Worm (Caenorhabditis elegans) whole organism, mixed stage, embryonic: Measurements from ENCODE around the gene F43G6.16.

ENCODE experiments used
- M03D4.4 ChIP-seq: sonication (generic microtip); optimal IDR thresholded peaks from 2 replicates; lab custom pipeline; 2017; ENCODE audit warnings: mild to moderate bottlenecking, missing genetic modification characterization, missing compliant biosample characterization
- bed-3 ChIP-seq: fragments of 200-800 bp; sonication (Bioruptor generic); optimal IDR thresholded peaks from 3 replicates; lab custom pipeline; 2018; ENCODE audit warnings: mild to moderate bottlenecking, missing genetic modification characterization, moderate library complexity, missing compliant biosample characterization
- blmp-1 ChIP-seq: fragments of 150-350 bp; optimal IDR thresholded peaks from 2 replicates; lab custom pipeline; 2014; ENCODE audit warnings: missing biosample characterization, missing genetic modification characterization
- ceh-39 ChIP-seq: fragments of 150-350 bp; optimal IDR thresholded peaks from 2 replicates; lab custom pipeline; 2014; ENCODE audit warnings: missing biosample characterization, missing genetic modification characterization
- ceh-43 ChIP-seq: fragments of 200-800 bp; sonication (Bioruptor generic); optimal IDR thresholded peaks from 2 replicates; lab custom pipeline; 2018; ENCODE audit warnings: mild to moderate bottlenecking, missing genetic modification characterization, moderate library complexity, missing compliant biosample characterization
- ceh-83 ChIP-seq: fragments of 200-800 bp; sonication (Bioruptor generic); optimal IDR thresholded peaks from 2 replicates; lab custom pipeline; 2018; ENCODE audit warnings: mild to moderate bottlenecking, missing genetic modification characterization, missing compliant biosample characterization
- ces-1 ChIP-seq: fragments of 150-350 bp; optimal IDR thresholded peaks from 2 replicates; lab custom pipeline; 2014; ENCODE audit warnings: missing biosample characterization, missing genetic modification reagents, missing genetic modification characterization
- cnd-1 ChIP-seq: fragments of 200-800 bp; sonication (Bioruptor generic); optimal IDR thresholded peaks from 2 replicates; lab custom pipeline; 2018; ENCODE audit warnings: mild to moderate bottlenecking, missing genetic modification characterization, missing compliant biosample characterization
- drap-1 ChIP-seq: fragments of 200-800 bp; sonication (Bioruptor generic); optimal IDR thresholded peaks from 3 replicates; lab custom pipeline; 2018; ENCODE audit warnings: mild to moderate bottlenecking, missing genetic modification characterization, missing compliant biosample characterization
- elt-1 ChIP-seq: sonication (generic microtip); optimal IDR thresholded peaks from 2 replicates; lab custom pipeline; 2017; ENCODE audit warnings: missing genetic modification characterization, mild to moderate bottlenecking, missing compliant biosample characterization, antibody characterized with exemption, moderate library complexity, borderline replicate concordance; ENCODE audit not compliant: insufficient read depth
- flh-1 ChIP-seq: fragments of 200-800 bp; sonication (Bioruptor generic); optimal IDR thresholded peaks from 2 replicates; lab custom pipeline; 2018; ENCODE audit warnings: mild to moderate bottlenecking, missing genetic modification characterization, moderate library complexity, missing compliant biosample characterization
- ham-2 ChIP-seq: fragments of 200-800 bp; sonication (Bioruptor generic); optimal IDR thresholded peaks from 2 replicates; lab custom pipeline; 2018; ENCODE audit warnings: mild to moderate bottlenecking, missing genetic modification characterization, missing compliant biosample characterization
- lin-32 ChIP-seq: fragments of 200-800 bp; sonication (Bioruptor generic); optimal IDR thresholded peaks from 2 replicates; lab custom pipeline; 2018; ENCODE audit warnings: mild to moderate bottlenecking, missing genetic modification characterization, missing compliant biosample characterization
- lsy-2 ChIP-seq: fragments of 150-350 bp; optimal IDR thresholded peaks from 2 replicates; lab custom pipeline; 2014; ENCODE audit warnings: missing biosample characterization, missing genetic modification characterization
- mab-5 ChIP-seq: fragments of 150-350 bp; optimal IDR thresholded peaks from 2 replicates; lab custom pipeline; 2014; ENCODE audit warnings: missing biosample characterization, missing genetic modification characterization
- mep-1 ChIP-seq: fragments of 150-350 bp; optimal IDR thresholded peaks from 2 replicates; lab custom pipeline; 2017; ENCODE audit warnings: missing biosample characterization, missing genetic modification reagents, missing genetic modification characterization, inconsistent platforms
- mls-2 ChIP-seq: sonication (generic microtip); optimal IDR thresholded peaks from 2 replicates; lab custom pipeline; 2016; ENCODE audit warnings: mild to moderate bottlenecking, missing genetic modification characterization, moderate library complexity, missing compliant biosample characterization
- nhr-12 ChIP-seq: fragments of 150-350 bp; optimal IDR thresholded peaks from 2 replicates; lab custom pipeline; 2014; ENCODE audit warnings: missing biosample characterization, missing genetic modification characterization
- nhr-2 ChIP-seq: fragments of 150-350 bp; optimal IDR thresholded peaks from 2 replicates; lab custom pipeline; 2014; ENCODE audit warnings: missing biosample characterization, missing genetic modification characterization
- nhr-237 ChIP-seq: fragments of 150-350 bp; optimal IDR thresholded peaks from 2 replicates; lab custom pipeline; 2014; ENCODE audit warnings: missing biosample characterization, missing genetic modification characterization
- nhr-28 ChIP-seq: fragments of 150-350 bp; optimal IDR thresholded peaks from 2 replicates; lab custom pipeline; 2014; ENCODE audit warnings: missing biosample characterization, missing genetic modification characterization
- nhr-76 ChIP-seq: sonication (generic microtip); optimal IDR thresholded peaks from 2 replicates; lab custom pipeline; 2017; ENCODE audit warnings: missing biosample characterization, missing genetic modification characterization
- pha-4 ChIP-seq: fragments of 150-350 bp; optimal IDR thresholded peaks from 2 replicates; lab custom pipeline; 2018; ENCODE audit warnings: missing biosample characterization, missing genetic modification reagents, missing genetic modification characterization
- snpc-4 ChIP-seq: fragments of 150-350 bp; optimal IDR thresholded peaks from 2 replicates; lab custom pipeline; 2014; ENCODE audit warnings: missing biosample characterization, missing genetic modification characterization
- sptf-1 ChIP-seq: sonication (generic microtip); optimal IDR thresholded peaks from 2 replicates; lab custom pipeline; 2017; ENCODE audit warnings: mild to moderate bottlenecking, missing genetic modification characterization, moderate library complexity, missing compliant biosample characterization
- tbx-8 ChIP-seq: fragments of 200-800 bp; sonication (Bioruptor generic); optimal IDR thresholded peaks from 2 replicates; lab custom pipeline; 2018; ENCODE audit warnings: mild to moderate bottlenecking, missing genetic modification characterization, moderate library complexity, missing compliant biosample characterization
- unc-120 ChIP-seq: sonication (generic microtip); optimal IDR thresholded peaks from 2 replicates; lab custom pipeline; 2017; ENCODE audit warnings: missing genetic modification characterization, missing compliant biosample characterization; ENCODE audit not compliant: poor library complexity, severe bottlenecking
- unc-39 ChIP-seq: fragments of 150-350 bp; optimal IDR thresholded peaks from 2 replicates; lab custom pipeline; 2014; ENCODE audit warnings: missing biosample characterization, missing genetic modification characterization
- unc-62 ChIP-seq: fragments of 150-350 bp; optimal IDR thresholded peaks from 2 replicates; lab custom pipeline; 2014; ENCODE audit warnings: missing biosample characterization, missing genetic modification reagents, missing genetic modification characterization
- zip-8 ChIP-seq: fragments of 150-350 bp; optimal IDR thresholded peaks from 2 replicates; lab custom pipeline; 2014; ENCODE audit warnings: missing biosample characterization, missing genetic modification characterization
- ztf-11 ChIP-seq: fragments of 150-350 bp; optimal IDR thresholded peaks from 2 replicates; lab custom pipeline; 2014; ENCODE audit warnings: missing biosample characterization, missing genetic modification characterization

F43G6.16 gene

DNA sequence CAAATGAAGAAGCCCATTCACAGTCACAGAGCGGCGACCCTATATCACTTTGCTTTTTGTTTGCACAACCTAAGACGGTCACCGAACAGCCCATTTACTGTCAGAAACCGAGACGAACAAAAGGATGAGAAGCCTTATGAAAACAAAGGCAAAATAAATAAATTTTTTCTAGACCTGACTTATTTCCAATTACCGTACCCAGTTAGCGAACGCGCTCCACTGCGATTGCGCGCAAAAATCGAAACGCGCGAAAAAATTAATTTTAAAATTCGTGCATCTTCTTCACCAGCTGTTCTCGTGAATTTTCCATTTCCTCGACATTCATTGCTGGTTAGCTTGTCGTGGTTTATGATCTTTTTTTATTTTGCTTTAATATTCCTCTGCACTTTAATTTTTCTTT, at the start of gene F43G6.16:
TSS of gene F43G6.16 (minus strand) at position 141 of the 400 bp plus-strand sequence.
- no peak for TF ChIP-seq lin-32 (GFP tag; lab: Kevin White, UChicago)
- no peak for TF ChIP-seq blmp-1
- TF ChIP-seq lsy-2 (tag; lab: Kevin White, UChicago): peak; percentile 86

DNA sequence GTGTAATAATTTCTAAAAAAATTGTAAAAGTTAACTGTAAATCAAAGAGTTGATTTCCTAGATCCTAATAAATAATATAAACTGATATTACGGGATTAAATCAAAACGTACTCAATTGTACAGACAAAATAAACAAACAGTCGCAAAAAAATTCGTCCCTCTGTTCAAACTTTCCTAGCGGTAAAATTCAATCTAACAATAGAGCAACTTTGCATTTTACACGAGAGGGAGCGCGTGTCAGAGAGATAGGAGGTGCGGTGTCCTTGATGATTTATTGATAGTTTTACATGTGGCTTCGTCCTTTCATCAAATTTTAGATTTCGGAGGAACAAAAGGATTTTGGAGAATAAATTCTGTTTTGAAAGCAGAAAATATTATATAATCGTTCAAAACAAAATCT, 48.2 kb upstream of the F43G6.16 start:
- TF ChIP-seq pha-4 (no peak), drap-1 (GFP tag; lab: Kevin White, UChicago) (no peak), unc-39 (tag; lab: Kevin White, UChicago) (no peak), unc-62 (GFP tag; lab: Kevin White, UChicago) (peak; percentile 38), nhr-28 (tag; lab: Kevin White, UChicago) (no peak), sptf-1 (tag; lab: Kevin White, UChicago) (no peak), ceh-83 (GFP tag; lab: Kevin White, UChicago) (no peak), tbx-8 (GFP tag; lab: Kevin White, UChicago) (no peak), mab-5 (tag; lab: Kevin White, UChicago) (peak; percentile 54), ceh-43 (GFP tag; lab: Kevin White, UChicago) (no peak)
- TF ChIP-seq, all 35 proteins: peak for 2

DNA sequence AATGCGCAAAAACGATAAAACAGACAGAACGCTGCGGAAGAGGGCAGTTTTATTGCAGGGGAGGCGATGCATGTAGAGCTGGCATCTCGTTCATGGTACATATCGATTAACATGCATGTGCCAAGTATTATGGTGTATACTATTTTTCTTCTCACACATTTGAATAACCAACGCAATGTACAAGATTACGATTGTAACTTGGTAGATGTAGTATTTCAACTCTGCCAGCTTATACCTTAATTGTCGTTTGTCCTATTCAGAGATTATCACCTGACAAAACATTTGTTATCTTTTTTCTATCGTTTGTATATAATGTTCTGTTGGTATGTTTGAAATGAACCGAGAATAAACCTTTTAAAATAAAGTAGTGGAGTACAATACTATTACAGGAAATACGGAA, 47.5 kb upstream of the F43G6.16 start, which contains the start of gene pes-5:
TSS of gene pes-5 (minus strand) at position 101 of the 400 bp plus-strand sequence.
- TF ChIP-seq nhr-237 (tag; lab: Kevin White, UChicago) (no peak), nhr-76 (tag; lab: Kevin White, UChicago) (no peak), snpc-4 (tag; lab: Kevin White, UChicago) (no peak), unc-120 (tag; lab: Kevin White, UChicago) (no peak), cnd-1 (no peak), lin-32 (GFP tag; lab: Kevin White, UChicago) (no peak), elt-1 (no peak), ham-2 (no peak), zip-8 (tag; lab: Kevin White, UChicago) (no peak), ztf-11 (tag; lab: Kevin White, UChicago) (no peak), nhr-12 (tag; lab: Kevin White, UChicago) (no peak), mls-2 (tag; lab: Kevin White, UChicago) (no peak), flh-1 (no peak), nhr-28 (tag; lab: Kevin White, UChicago) (no peak), ceh-39 (no peak), bed-3 (no peak), sptf-1 (tag; lab: Kevin White, UChicago) (no peak)
- TF ChIP-seq, all 35 proteins: peak for 0

DNA sequence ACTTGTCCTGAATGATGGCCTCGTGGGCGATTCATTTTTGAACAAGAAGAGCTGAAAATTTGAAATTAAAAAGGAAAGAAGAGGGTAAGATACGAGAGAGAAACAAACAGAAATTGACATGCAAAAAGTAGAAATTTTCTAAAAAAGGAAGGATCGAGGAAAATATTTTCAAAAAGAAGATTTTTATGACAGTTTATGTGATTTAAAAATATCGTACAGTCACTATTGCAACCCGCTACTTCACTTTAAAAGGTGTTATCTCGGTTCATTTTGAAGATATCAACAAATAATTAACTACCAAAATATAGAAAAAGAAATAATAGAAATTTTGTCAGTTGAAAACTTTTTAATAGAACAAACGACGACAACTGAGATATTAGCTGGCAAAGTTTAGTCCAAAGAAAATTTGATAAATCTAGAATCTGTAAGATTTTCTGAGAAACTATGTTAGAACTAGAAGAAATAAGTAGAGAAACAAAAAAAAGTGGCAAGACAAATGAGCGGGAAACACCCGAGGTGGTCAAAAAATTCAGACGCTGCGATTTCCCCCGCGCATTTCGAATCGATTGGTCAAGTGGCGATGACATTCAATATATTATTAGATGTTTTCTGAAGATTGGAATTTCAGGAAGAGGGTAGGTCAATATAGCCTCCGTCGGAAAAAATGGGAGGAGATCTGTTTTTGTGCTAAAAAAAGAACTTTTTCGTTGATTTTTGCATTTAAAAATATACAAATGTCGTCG, 41.3 kb upstream of the F43G6.16 start, which contains the start of gene Y6D1A.1:
TSS of gene Y6D1A.1 (minus strand) at position 51 of the 743 bp plus-strand sequence.
- no peak for TF ChIP-seq mab-5 (tag; lab: Kevin White, UChicago)
- TF ChIP-seq unc-62 (GFP tag; lab: Kevin White, UChicago): no peak
- no peak for TF ChIP-seq mep-1 (tag; lab: Kevin White, UChicago)
- TF ChIP-seq M03D4.4 (tag; lab: Kevin White, UChicago): no peak
- no peak for TF ChIP-seq drap-1 (GFP tag; lab: Kevin White, UChicago)
- no peak for TF ChIP-seq nhr-12 (tag; lab: Kevin White, UChicago)
- TF ChIP-seq flh-1: no peak
- TF ChIP-seq unc-39 (tag; lab: Kevin White, UChicago): no peak
- no peak for TF ChIP-seq nhr-28 (tag; lab: Kevin White, UChicago)
- TF ChIP-seq bed-3: no peak
- TF ChIP-seq lsy-2 (tag; lab: Kevin White, UChicago): no peak
- no peak for TF ChIP-seq nhr-2 (tag; lab: Kevin White, UChicago)
- TF ChIP-seq ceh-43 (GFP tag; lab: Kevin White, UChicago): no peak
- no peak for TF ChIP-seq ceh-83 (GFP tag; lab: Kevin White, UChicago)
- no peak for TF ChIP-seq elt-1

DNA sequence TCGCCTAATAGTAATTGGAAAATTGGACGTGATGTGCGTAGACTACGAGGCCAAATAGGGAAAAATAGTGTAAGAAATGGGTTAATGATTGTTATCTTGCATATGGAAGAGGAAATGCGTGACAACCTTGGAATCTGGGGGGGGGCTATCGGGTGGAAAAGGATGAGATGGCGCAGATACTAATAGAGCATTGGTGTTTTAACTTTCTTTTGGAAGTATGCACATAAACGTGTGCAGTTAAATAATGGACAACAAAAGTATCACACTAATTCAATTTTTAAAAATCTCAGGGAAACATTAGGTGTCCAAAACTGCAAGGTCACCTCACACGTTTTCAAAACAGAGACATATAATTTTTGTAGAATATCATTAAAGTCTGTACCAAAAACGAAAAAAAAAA, 37.4 kb upstream of the F43G6.16 start, which contains the start of gene Y6D1A.2:
TSS of gene Y6D1A.2 (minus strand) at position 101 of the 400 bp plus-strand sequence.
- no peak for TF ChIP-seq ces-1 (GFP tag; lab: Kevin White, UChicago)
- peak; percentile 50 for TF ChIP-seq elt-1
- TF ChIP-seq, all 35 proteins: peak for 1
